Worm (Caenorhabditis elegans) whole organism, young adult: ENCODE data around the gene cng-1.
A peak's percentile ranks its signal among the peaks of the same experiment; 100 is the strongest.

Experiments
- B0019.2 ChIP-seq: fragments of 200-800 bp; sonication (Bioruptor generic); conservative IDR thresholded peaks from 2 replicates; pipeline ENCODE4 v1.3.6; 2022; ENCODE audit warnings: missing genetic modification reagents, missing genetic modification characterization, missing compliant biosample characterization
- B0261.1 ChIP-seq: sonication (generic microtip); optimal IDR thresholded peaks from 2 replicates; lab custom pipeline; 2016; ENCODE audit warnings: mild to moderate bottlenecking, missing genetic modification characterization, moderate library complexity, missing compliant biosample characterization
- D2030.7 ChIP-seq: fragments of 200-800 bp; sonication (Bioruptor generic); IDR thresholded peaks from 2 replicates; pipeline ENCODE4 v1.3.6; 2022; ENCODE audit warnings: missing genetic modification reagents, missing genetic modification characterization, missing compliant biosample characterization
- F23B12.7 ChIP-seq: sonication (generic microtip); optimal IDR thresholded peaks from 2 replicates; lab custom pipeline; 2017; ENCODE audit warnings: missing genetic modification characterization, mild to moderate bottlenecking, missing compliant biosample characterization, antibody characterized with exemption, moderate library complexity; ENCODE audit not compliant: insufficient read depth
- F33H1.4 ChIP-seq: fragments of 200-800 bp; sonication (Bioruptor generic); IDR thresholded peaks from 2 replicates; pipeline ENCODE4 v1.3.6; 2022; ENCODE audit warnings: missing genetic modification reagents, missing genetic modification characterization, missing compliant biosample characterization
- F37B4.10 ChIP-seq: fragments of 200-800 bp; sonication (Bioruptor generic); IDR thresholded peaks from 2 replicates; pipeline ENCODE4 v1.3.6; 2022; ENCODE audit warnings: missing genetic modification characterization, missing compliant biosample characterization
- F52B5.7 ChIP-seq: sonication (generic microtip); optimal IDR thresholded peaks from 2 replicates; lab custom pipeline; 2016; ENCODE audit warnings: mild to moderate bottlenecking, missing genetic modification characterization, missing compliant biosample characterization
- T07F8.4 ChIP-seq: sonication (generic microtip); optimal IDR thresholded peaks from 2 replicates; lab custom pipeline; 2016; ENCODE audit warnings: mild to moderate bottlenecking, missing genetic modification characterization, moderate library complexity, missing compliant biosample characterization
- Y67H2A.10 ChIP-seq: fragments of 200-800 bp; sonication (Bioruptor generic); conservative IDR thresholded peaks from 2 replicates; pipeline ENCODE4 v1.3.6; 2022; ENCODE audit warnings: missing genetic modification reagents, missing genetic modification characterization, missing compliant biosample characterization
- Y95B8A.8 ChIP-seq: fragments of 200-800 bp; sonication (Bioruptor generic); IDR thresholded peaks from 2 replicates; pipeline ENCODE4 v1.3.6; 2022; ENCODE audit warnings: missing genetic modification reagents, missing genetic modification characterization, missing compliant biosample characterization
- ZK185.1 ChIP-seq: sonication (generic microtip); optimal IDR thresholded peaks from 2 replicates; lab custom pipeline; 2016; ENCODE audit warnings: mild to moderate bottlenecking, missing genetic modification characterization, missing compliant biosample characterization; ENCODE audit not compliant: poor library complexity, severe bottlenecking
- ama-1 ChIP-seq, 3 experiments: fragments of 150-350 bp in 1 of 3; sonication (generic microtip) in 2 of 3; optimal IDR thresholded peaks; 2 replicates each; lab custom pipeline; 2014 to 2018; ENCODE audit warnings: missing biosample characterization in 2 of 3, missing genetic modification characterization in 2 of 3, missing genetic modification reagents in 2 of 3
- atf-7 ChIP-seq: sonication (generic microtip); optimal IDR thresholded peaks from 2 replicates; lab custom pipeline; 2017; ENCODE audit warnings: mild to moderate bottlenecking, missing genetic modification characterization, missing compliant biosample characterization
- athp-1 ChIP-seq: sonication (generic microtip); optimal IDR thresholded peaks from 2 replicates; lab custom pipeline; 2017; ENCODE audit warnings: mild to moderate bottlenecking, missing genetic modification characterization, missing compliant biosample characterization
- bed-2 ChIP-seq: fragments of 200-800 bp; sonication (Bioruptor generic); IDR thresholded peaks from 2 replicates; pipeline ENCODE4 v1.3.6; 2022; ENCODE audit warnings: missing genetic modification reagents, missing genetic modification characterization, missing compliant biosample characterization
- cebp-1 ChIP-seq, 2 experiments: fragments of 200-800 bp in 1 of 2; sonication (Bioruptor generic) in 1 of 2; sonication (generic microtip) in 1 of 2; IDR thresholded peaks in 1 of 2; optimal IDR thresholded peaks in 1 of 2; 2 replicates each; pipeline versions ENCODE4 v1.3.6 to Lab custom; 2017 to 2022; ENCODE audit warnings: missing compliant biosample characterization in 2 of 2, missing genetic modification characterization in 2 of 2, mild to moderate bottlenecking in 1 of 2, missing genetic modification reagents in 1 of 2, moderate library complexity in 1 of 2
- ceh-27 ChIP-seq: fragments of 200-800 bp; sonication (Bioruptor generic); optimal IDR thresholded peaks from 2 replicates; lab custom pipeline; 2018; ENCODE audit warnings: mild to moderate bottlenecking, missing genetic modification characterization, moderate library complexity, missing compliant biosample characterization
- chd-7 ChIP-seq: sonication (generic microtip); optimal IDR thresholded peaks from 2 replicates; lab custom pipeline; 2016; ENCODE audit warnings: mild to moderate bottlenecking, missing genetic modification characterization, moderate library complexity, missing compliant biosample characterization
- dox-1 ChIP-seq: fragments of 200-800 bp; sonication (Bioruptor generic); IDR thresholded peaks from 2 replicates; pipeline ENCODE4 v1.3.6; 2022; ENCODE audit warnings: missing genetic modification reagents, missing genetic modification characterization, missing compliant biosample characterization
- dpl-1 ChIP-seq: fragments of 150-350 bp; optimal IDR thresholded peaks from 2 replicates; lab custom pipeline; 2014; ENCODE audit warnings: missing biosample characterization, missing genetic modification reagents, missing genetic modification characterization
- egl-44 ChIP-seq: fragments of 200-800 bp; sonication (Bioruptor generic); IDR thresholded peaks from 2 replicates; pipeline ENCODE4 v1.3.6; 2022; ENCODE audit warnings: missing genetic modification reagents, missing genetic modification characterization, missing compliant biosample characterization
- him-1 ChIP-seq: sonication (generic microtip); optimal IDR thresholded peaks from 2 replicates; lab custom pipeline; 2016; ENCODE audit warnings: missing genotype, missing genetic modification reagents, missing genetic modification characterization, missing compliant biosample characterization
- hlh-12 ChIP-seq: sonication (generic microtip); optimal IDR thresholded peaks from 2 replicates; lab custom pipeline; 2016; ENCODE audit warnings: missing genetic modification characterization, missing compliant biosample characterization
- hmg-1.2 ChIP-seq: fragments of 200-800 bp; sonication (Bioruptor generic); IDR thresholded peaks from 2 replicates; pipeline ENCODE4 v1.3.6; 2022; ENCODE audit warnings: missing genetic modification reagents, missing genetic modification characterization, missing compliant biosample characterization
- hrde-1 ChIP-seq: sonication (generic microtip); optimal IDR thresholded peaks from 2 replicates; lab custom pipeline; 2016; ENCODE audit warnings: missing genetic modification characterization, mild to moderate bottlenecking, missing compliant biosample characterization, moderate library complexity, missing genotype, missing genetic modification reagents, borderline replicate concordance
- hsf-1 ChIP-seq: fragments of 200-800 bp; sonication (Bioruptor generic); IDR thresholded peaks from 2 replicates; pipeline ENCODE4 v1.3.6; 2022; ENCODE audit warnings: missing genetic modification reagents, missing genetic modification characterization, missing compliant biosample characterization
- let-607 ChIP-seq, 2 experiments: fragments of 200-800 bp in 1 of 2; sonication (Bioruptor generic) in 1 of 2; sonication (generic microtip) in 1 of 2; optimal IDR thresholded peaks; 2 replicates each; lab custom pipeline; 2016 to 2018; ENCODE audit warnings: mild to moderate bottlenecking in 2 of 2, missing compliant biosample characterization in 2 of 2, missing genetic modification characterization in 2 of 2, moderate library complexity in 2 of 2, missing genotype in 1 of 2
- lin-35 ChIP-seq, 3 experiments: fragments of 150-350 bp in 2 of 3; sonication (generic microtip) in 1 of 3; optimal IDR thresholded peaks; 2 replicates each; lab custom pipeline; 2014 to 2018; ENCODE audit warnings: missing biosample characterization in 3 of 3, missing genetic modification characterization in 3 of 3, missing genetic modification reagents in 3 of 3
- lin-54 ChIP-seq: fragments of 200-800 bp; sonication (Bioruptor generic); optimal IDR thresholded peaks from 2 replicates; lab custom pipeline; 2018; ENCODE audit warnings: mild to moderate bottlenecking, missing genetic modification characterization, missing compliant biosample characterization
- madf-3 ChIP-seq: fragments of 200-800 bp; sonication (Bioruptor generic); IDR thresholded peaks from 2 replicates; pipeline ENCODE4 v1.3.6; 2022; ENCODE audit warnings: missing genetic modification reagents, missing genetic modification characterization, missing compliant biosample characterization
- madf-6 ChIP-seq: fragments of 200-800 bp; sonication (Bioruptor generic); IDR thresholded peaks from 2 replicates; pipeline ENCODE4 v1.3.6; 2022; ENCODE audit warnings: missing genetic modification reagents, missing genetic modification characterization, missing compliant biosample characterization
- nhr-120 ChIP-seq: fragments of 200-800 bp; sonication (Bioruptor generic); IDR thresholded peaks from 2 replicates; pipeline ENCODE4 v1.3.6; 2022; ENCODE audit warnings: missing genetic modification characterization, missing compliant biosample characterization
- pbrm-1 ChIP-seq: fragments of 200-800 bp; sonication (Bioruptor generic); IDR thresholded peaks from 2 replicates; pipeline ENCODE4 v1.3.6; 2022; ENCODE audit warnings: missing genetic modification reagents, missing genetic modification characterization, missing compliant biosample characterization
- pha-4 ChIP-seq: fragments of 150-350 bp; sonication (generic microtip); optimal IDR thresholded peaks from 2 replicates; lab custom pipeline; 2014; ENCODE audit warnings: missing biosample characterization, missing genetic modification reagents, missing genetic modification characterization
- sea-2 ChIP-seq: fragments of 200-800 bp; sonication (Bioruptor generic); IDR thresholded peaks from 2 replicates; pipeline ENCODE4 v1.3.6; 2022; ENCODE audit warnings: missing genetic modification characterization, missing compliant biosample characterization
- snpc-1.1 ChIP-seq: sonication (generic microtip); optimal IDR thresholded peaks from 2 replicates; lab custom pipeline; 2017; ENCODE audit warnings: missing genetic modification characterization, mild to moderate bottlenecking, missing compliant biosample characterization, antibody characterized with exemption, moderate library complexity, missing genotype, missing genetic modification reagents; ENCODE audit not compliant: insufficient read depth
- snpc-1.3 ChIP-seq: sonication (generic microtip); optimal IDR thresholded peaks from 2 replicates; lab custom pipeline; 2017; ENCODE audit warnings: missing genetic modification characterization, mild to moderate bottlenecking, missing compliant biosample characterization, antibody characterized with exemption, moderate library complexity, missing genotype, missing genetic modification reagents; ENCODE audit not compliant: insufficient read depth
- snpc-4 ChIP-seq, 5 experiments: fragments of 150-350 bp in 1 of 5; sonication (generic microtip) in 4 of 5; optimal IDR thresholded peaks; 2 replicates each; lab custom pipeline; 2014 to 2018; ENCODE audit warnings: missing genetic modification characterization in 5 of 5, missing biosample characterization in 3 of 5, antibody characterized with exemption in 2 of 5, mild to moderate bottlenecking in 2 of 5, missing compliant biosample characterization in 2 of 5, missing genotype in 2 of 5, moderate library complexity in 2 of 5, missing genetic modification reagents in 1 of 5
- sptf-2 ChIP-seq: fragments of 200-800 bp; sonication (Bioruptor generic); optimal IDR thresholded peaks from 2 replicates; lab custom pipeline; 2018; ENCODE audit warnings: mild to moderate bottlenecking, missing genetic modification characterization, missing compliant biosample characterization
- tlf-1 ChIP-seq: fragments of 200-800 bp; sonication (Bioruptor generic); optimal IDR thresholded peaks from 2 replicates; lab custom pipeline; 2018; ENCODE audit warnings: mild to moderate bottlenecking, missing genetic modification characterization, missing compliant biosample characterization
- unc-130 ChIP-seq: sonication (generic microtip); optimal IDR thresholded peaks from 2 replicates; lab custom pipeline; 2016; ENCODE audit warnings: missing genetic modification reagents, missing genetic modification characterization, missing compliant biosample characterization
- unc-62 ChIP-seq: fragments of 150-350 bp; optimal IDR thresholded peaks from 2 replicates; lab custom pipeline; 2014; ENCODE audit warnings: missing biosample characterization, missing genetic modification reagents, missing genetic modification characterization
- ztf-28 ChIP-seq: fragments of 200-800 bp; sonication (Bioruptor generic); IDR thresholded peaks from 2 replicates; pipeline ENCODE4 v1.3.6; 2022; ENCODE audit warnings: missing genetic modification reagents, missing genetic modification characterization, missing compliant biosample characterization
- ztf-3 ChIP-seq: fragments of 200-800 bp; sonication (Bioruptor generic); optimal IDR thresholded peaks from 2 replicates; lab custom pipeline; 2018; ENCODE audit warnings: mild to moderate bottlenecking, missing genetic modification characterization, missing compliant biosample characterization

The cng-1 gene

DNA sequence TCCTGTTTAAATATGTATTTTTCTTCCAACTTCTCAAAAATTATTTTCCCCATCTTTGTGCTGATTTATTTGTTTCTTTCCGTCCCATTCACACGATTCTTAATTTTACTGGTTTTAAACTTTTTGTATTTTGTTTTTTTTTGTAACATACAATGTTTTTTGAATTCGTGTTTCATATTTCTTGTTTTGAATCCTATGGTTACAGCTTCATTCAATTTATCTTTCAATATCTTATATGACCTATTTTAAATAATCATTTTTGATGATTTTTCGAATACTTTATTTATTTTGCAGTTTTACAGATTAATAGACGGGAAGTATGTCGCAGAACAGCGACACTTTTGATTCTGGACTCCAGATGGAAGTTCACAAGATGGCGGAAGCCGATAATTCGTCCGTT is 26.5 kb downstream of the cng-1 start, which contains the start of gene hrde-2:
Gene hrde-2 (plus strand): TSS at position 301 of the 400 bp plus-strand sequence.
- no peak for TF ChIP-seq atf-7 (tag; lab: Kevin White, UChicago)
- TF ChIP-seq bed-2 (GFP tag; lab: Robert Waterston, UW) = no peak
- no peak for TF ChIP-seq hrde-1
- no peak for TF ChIP-seq madf-3
- TF ChIP-seq dox-1 (GFP tag; lab: Robert Waterston, UW) = no peak
- TF ChIP-seq F52B5.7 = no peak
- TF ChIP-seq hlh-12 (tag; lab: Kevin White, UChicago) = no peak
- TF ChIP-seq T07F8.4 (tag; lab: Kevin White, UChicago) = no peak
- no peak for TF ChIP-seq lin-54
- no peak for TF ChIP-seq sea-2 (GFP tag; lab: Robert Waterston, UW)
- no peak for TF ChIP-seq F37B4.10
- no peak for TF ChIP-seq lin-35 (GFP tag; optimal IDR thresholded peaks at IDR 0.05; lab: Kevin White, UChicago)

ce11 chrV:15002184-15002690 is 29.0 kb downstream of the cng-1 start, which contains the start of the genes fib-1 and mut-15:
fib-1 (minus strand) TSS chrV:15002223.
mut-15 (plus strand) TSS chrV:15002543.
- TF ChIP-seq Y95B8A.8 (GFP tag; lab: Robert Waterston, UW) (peak; percentile 71; the same call in 1 of the 2 replicates), ceh-27 (GFP tag; lab: Kevin White, UChicago) (peak; percentile 95), sptf-2 (GFP tag; lab: Kevin White, UChicago) (no peak), unc-130 (GFP tag; lab: Kevin White, UChicago) (peak; percentile 72), cebp-1 (GFP tag; IDR thresholded peaks at IDR 0.05; lab: Robert Waterston, UW) (peak; percentile 46; the same call in 1 of the 2 replicates), cebp-1 (tag; optimal IDR thresholded peaks at IDR 0.05; lab: Kevin White, UChicago) (peak; percentile 84), ama-1 (optimal IDR thresholded peaks at IDR 0.05; lab: Kevin White, UChicago) (no peak), ama-1 (GFP tag; optimal IDR thresholded peaks at IDR 0.05; lab: Kevin White, UChicago) (no peak), ZK185.1 (tag; lab: Kevin White, UChicago) (peak; percentile 65), hmg-1.2 (peak; percentile 72), pha-4 (peak; percentile 85), snpc-1.3 (tag; lab: Kevin White, UChicago) (peak; percentile 49), tlf-1 (peak; percentile 80), hsf-1 (peak; percentile 71), egl-44 (GFP tag; lab: Robert Waterston, UW) (0 out of 2 replicates have a peak, but pooled peaks have one; percentile 45), athp-1 (tag; lab: Kevin White, UChicago) (peak; percentile 92), sea-2 (GFP tag; lab: Robert Waterston, UW) (0 out of 2 replicates have a peak, but pooled peaks have one; percentile 27), lin-35 (GFP tag; optimal IDR thresholded peaks at IDR 0.05; lab: Kevin White, UChicago) (peak in 2 of 3 experiments; percentile 48 to 80), ztf-3 (no peak), Y67H2A.10 (peak; percentile 76; the same call in 1 of the 2 replicates), madf-6 (peak; percentile 84), pbrm-1 (peak; percentile 91), B0019.2 (GFP tag; lab: Robert Waterston, UW) (peak; percentile 59; the same call in 1 of the 2 replicates), let-607 (tag; optimal IDR thresholded peaks at IDR 0.05; lab: Kevin White, UChicago) (peak in 1 of 2 experiments; percentile 52), snpc-4 (GFP tag; optimal IDR thresholded peaks at IDR 0.05; lab: Kevin White, UChicago) (peak; percentile 69), snpc-4 (tag; optimal IDR thresholded peaks at IDR 0.05; lab: Kevin White, UChicago) (peak; percentile 66 to 83 (median 75)), snpc-1.1 (tag; lab: Kevin White, UChicago) (peak; percentile 23), nhr-120 (no peak), F33H1.4 (GFP tag; lab: Robert Waterston, UW) (peak; percentile 98), ztf-28 (GFP tag; lab: Robert Waterston, UW) (peak; percentile 95), F23B12.7 (tag; lab: Kevin White, UChicago) (peak; percentile 86), unc-62 (GFP tag; lab: Kevin White, UChicago) (no peak), chd-7 (tag; lab: Kevin White, UChicago) (peak; percentile 13), dpl-1 (peak; percentile 54), B0261.1 (tag; lab: Kevin White, UChicago) (peak; percentile 28), D2030.7 (GFP tag; lab: Robert Waterston, UW) (peak; percentile 93), him-1 (tag; lab: Kevin White, UChicago) (peak; percentile 18)
